Fruit fly (Drosophila melanogaster) whole organism, embryonic: ENCODE data around the gene Caper.

ENCODE experiments used
- Atf3 ChIP-seq: fragments of 200-800 bp; sonication (Bioruptor generic); optimal IDR thresholded peaks from 3 replicates; lab custom pipeline; 2016; ENCODE audit warnings: missing biosample characterization, missing genetic modification characterization
- BtbVII ChIP-seq: fragments of 200-800 bp; sonication (Bioruptor generic); optimal IDR thresholded peaks from 3 replicates; lab custom pipeline; 2017; ENCODE audit warnings: missing biosample characterization, mild to moderate bottlenecking, missing genetic modification characterization
- CG10543 ChIP-seq: fragments of 200-800 bp; sonication (Bioruptor generic); optimal IDR thresholded peaks from 3 replicates; lab custom pipeline; 2017; ENCODE audit warnings: missing biosample characterization, mild to moderate bottlenecking, missing genetic modification characterization, moderate library complexity
- CG11504 ChIP-seq: fragments of 200-800 bp; sonication (Bioruptor generic); optimal IDR thresholded peaks from 3 replicates; lab custom pipeline; 2019; ENCODE audit warnings: missing biosample characterization, mild to moderate bottlenecking, missing genetic modification characterization, moderate library complexity
- CG1233 ChIP-seq: fragments of 200-800 bp; sonication (Bioruptor generic); optimal IDR thresholded peaks from 4 replicates; lab custom pipeline; 2018; ENCODE audit warnings: missing biosample characterization, mild to moderate bottlenecking, missing genetic modification characterization
- CG13296 ChIP-seq: fragments of 200-800 bp; sonication (Bioruptor generic); optimal IDR thresholded peaks from 3 replicates; lab custom pipeline; 2018; ENCODE audit warnings: missing biosample characterization, mild to moderate bottlenecking, missing genetic modification characterization
- CG14050 ChIP-seq: fragments of 200-800 bp; sonication (Bioruptor generic); IDR thresholded peaks from 3 replicates; pipeline ENCODE4 v1.3.6; 2022; ENCODE audit warnings: missing biosample characterization, missing genetic modification characterization
- CG18262 ChIP-seq: fragments of 200-800 bp; optimal IDR thresholded peaks from 3 replicates; lab custom pipeline; 2019; ENCODE audit warnings: missing biosample characterization, mild to moderate bottlenecking, missing genetic modification characterization, moderate library complexity
- CG2199 ChIP-seq: fragments of 200-800 bp; sonication (Bioruptor generic); IDR thresholded peaks from 3 replicates; pipeline ENCODE4 v1.3.6; 2022; ENCODE audit warnings: missing biosample characterization, missing genetic modification characterization
- CG3065 ChIP-seq: fragments of 200-800 bp; sonication (Bioruptor generic); optimal IDR thresholded peaks from 2 replicates; lab custom pipeline; 2016; ENCODE audit warnings: missing biosample characterization, missing genetic modification characterization
- CG42726 ChIP-seq: fragments of 200-800 bp; sonication (Bioruptor generic); IDR thresholded peaks from 2 replicates; pipeline ENCODE4 v1.3.6; 2022; ENCODE audit warnings: missing biosample characterization, missing genetic modification characterization; ENCODE audit not compliant: partially characterized antibody
- CG4424 ChIP-seq: fragments of 200-800 bp; sonication (Bioruptor generic); optimal IDR thresholded peaks from 3 replicates; lab custom pipeline; 2016; ENCODE audit warnings: missing biosample characterization, missing genetic modification characterization
- CG4730 ChIP-seq: fragments of 200-800 bp; sonication (Bioruptor generic); IDR thresholded peaks from 2 replicates; pipeline ENCODE4 v1.3.6; 2022; ENCODE audit warnings: missing biosample characterization, missing genetic modification characterization
- CG5953 ChIP-seq: fragments of 200-800 bp; sonication (Bioruptor generic); IDR thresholded peaks from 2 replicates; pipeline ENCODE4 v1.3.6; 2022; ENCODE audit warnings: missing biosample characterization, missing genetic modification characterization
- CG6689 ChIP-seq: fragments of 200-800 bp; sonication (Bioruptor generic); IDR thresholded peaks from 2 replicates; pipeline ENCODE4 v1.3.6; 2022; ENCODE audit warnings: missing biosample characterization, missing genetic modification characterization
- CG8359 ChIP-seq: fragments of 200-800 bp; sonication (Bioruptor generic); optimal IDR thresholded peaks from 2 replicates; lab custom pipeline; 2017; ENCODE audit warnings: missing biosample characterization, mild to moderate bottlenecking, missing genetic modification characterization, borderline replicate concordance
- CG8944 ChIP-seq: fragments of 200-800 bp; sonication (Bioruptor generic); optimal IDR thresholded peaks from 3 replicates; lab custom pipeline; 2016; ENCODE audit warnings: missing biosample characterization, missing genetic modification characterization
- D ChIP-seq, 2 experiments: fragments of 200-800 bp in 1 of 2; fragments of >200 bp in 1 of 2; sonication (Bioruptor generic) in 1 of 2; optimal IDR thresholded peaks; 2 replicates in 1 of 2; 3 replicates in 1 of 2; lab custom pipeline; 2017; ENCODE audit warnings: mild to moderate bottlenecking in 1 of 2, missing biosample characterization in 1 of 2, missing genetic modification characterization in 1 of 2, missing genetic modification reagents in 1 of 2
- Dfd ChIP-seq, 2 experiments: fragments of >200 bp; optimal IDR thresholded peaks; 2 replicates each; lab custom pipeline; 2017; ENCODE audit warnings: missing biosample characterization in 2 of 2, missing genetic modification characterization in 2 of 2
- E2f2 ChIP-seq: fragments of 200-800 bp; sonication (Bioruptor generic); IDR thresholded peaks from 2 replicates; pipeline ENCODE4 v1.3.6; 2022; ENCODE audit warnings: missing biosample characterization, missing genetic modification characterization
- Ets97D ChIP-seq: fragments of 200-800 bp; sonication (Bioruptor generic); optimal IDR thresholded peaks from 3 replicates; lab custom pipeline; 2016; ENCODE audit warnings: missing biosample characterization, missing genetic modification characterization
- Gug ChIP-seq: fragments of 200-800 bp; sonication (Bioruptor generic); IDR thresholded peaks from 4 replicates; pipeline ENCODE4 v1.3.6; 2022; ENCODE audit warnings: missing biosample characterization, missing genetic modification characterization
- Hmr ChIP-seq: fragments of 200-800 bp; sonication (Bioruptor generic); optimal IDR thresholded peaks from 3 replicates; lab custom pipeline; 2017; ENCODE audit warnings: mild to moderate bottlenecking, missing biosample characterization, missing genetic modification reagents, missing genetic modification characterization
- Hr3 ChIP-seq: fragments of 200-800 bp; sonication (Bioruptor generic); optimal IDR thresholded peaks from 3 replicates; lab custom pipeline; 2016; ENCODE audit warnings: missing biosample characterization, missing genetic modification characterization
- Lim3 ChIP-seq: fragments of 200-800 bp; sonication (Bioruptor generic); IDR thresholded peaks from 2 replicates; pipeline ENCODE4 v1.3.6; 2022; ENCODE audit warnings: missing biosample characterization, missing genetic modification characterization
- MBD-R2 ChIP-seq: fragments of 200-800 bp; sonication (Bioruptor generic); IDR thresholded peaks from 2 replicates; pipeline ENCODE4 v1.3.6; 2022; ENCODE audit warnings: missing biosample characterization, missing genetic modification characterization
- Rfx ChIP-seq: fragments of 200-800 bp; sonication (Bioruptor generic); IDR thresholded peaks from 2 replicates; pipeline ENCODE4 v1.3.6; 2022; ENCODE audit warnings: missing biosample characterization, missing genetic modification characterization
- Stat92E ChIP-seq, 3 experiments: fragments of >200 bp in 2 of 3; fragments of 200-800 bp in 1 of 3; sonication (Bioruptor generic) in 1 of 3; optimal IDR thresholded peaks; 2 replicates each; lab custom pipeline; 2017 to 2019; ENCODE audit warnings: missing biosample characterization in 3 of 3, missing genetic modification characterization in 3 of 3, mild to moderate bottlenecking in 1 of 3, moderate library complexity in 1 of 3
- Trl ChIP-seq, 3 experiments: fragments of >200 bp in 2 of 3; fragments of 200-800 bp in 1 of 3; sonication (Bioruptor generic) in 1 of 3; optimal IDR thresholded peaks; 2 replicates in 1 of 3; 3 replicates in 2 of 3; lab custom pipeline; 2016 to 2017; ENCODE audit warnings: missing biosample characterization in 1 of 3, missing genetic modification characterization in 1 of 3
- Vsx1 ChIP-seq: fragments of 200-800 bp; sonication (Bioruptor generic); optimal IDR thresholded peaks from 2 replicates; lab custom pipeline; 2017; ENCODE audit warnings: missing biosample characterization, mild to moderate bottlenecking, missing genetic modification characterization, missing genetic modification reagents
- bcd ChIP-seq: fragments of 200-800 bp; sonication (Bioruptor generic); optimal IDR thresholded peaks from 2 replicates; lab custom pipeline; 2017; ENCODE audit warnings: missing biosample characterization, mild to moderate bottlenecking, missing genetic modification characterization
- btn ChIP-seq: fragments of 200-800 bp; sonication (Bioruptor generic); optimal IDR thresholded peaks from 2 replicates; lab custom pipeline; 2016; ENCODE audit warnings: missing biosample characterization, missing genetic modification characterization
- cwo ChIP-seq: fragments of 200-800 bp; sonication (Bioruptor generic); optimal IDR thresholded peaks from 3 replicates; lab custom pipeline; 2017; ENCODE audit warnings: missing biosample characterization, missing genetic modification characterization, mild to moderate bottlenecking, moderate library complexity, missing genetic modification reagents
- dm ChIP-seq: fragments of 200-800 bp; sonication (Bioruptor generic); optimal IDR thresholded peaks from 3 replicates; lab custom pipeline; 2016; ENCODE audit warnings: missing biosample characterization, missing genetic modification characterization
- dpn ChIP-seq, 2 experiments: fragments of 200-800 bp; sonication (Bioruptor generic); optimal IDR thresholded peaks; 3 replicates each; lab custom pipeline; 2016; ENCODE audit warnings: missing biosample characterization in 2 of 2, missing genetic modification characterization in 2 of 2
- en ChIP-seq: fragments of 200-800 bp; sonication (Bioruptor generic); optimal IDR thresholded peaks from 2 replicates; lab custom pipeline; 2016; ENCODE audit warnings: missing biosample characterization, missing genetic modification characterization
- gcm ChIP-seq: fragments of 200-800 bp; sonication (Bioruptor generic); optimal IDR thresholded peaks from 2 replicates; lab custom pipeline; 2019; ENCODE audit warnings: missing biosample characterization, mild to moderate bottlenecking, missing genetic modification characterization, moderate library complexity
- gro ChIP-seq: fragments of 200-800 bp; sonication (Bioruptor generic); optimal IDR thresholded peaks from 2 replicates; lab custom pipeline; 2016; ENCODE audit warnings: missing biosample characterization, missing genetic modification characterization
- hkb ChIP-seq, 2 experiments: fragments of 200-800 bp in 1 of 2; fragments of >200 bp in 1 of 2; sonication (Bioruptor generic) in 1 of 2; IDR thresholded peaks in 1 of 2; optimal IDR thresholded peaks in 1 of 2; 2 replicates each; pipeline versions ENCODE4 v1.3.6 to Lab custom; 2017 to 2022; ENCODE audit warnings: missing biosample characterization in 1 of 2, missing genetic modification characterization in 1 of 2
- kni ChIP-seq: fragments of 200-800 bp; sonication (Bioruptor generic); optimal IDR thresholded peaks from 3 replicates; lab custom pipeline; 2017; ENCODE audit warnings: mild to moderate bottlenecking, missing biosample characterization, missing genetic modification reagents, missing genetic modification characterization
- lmd ChIP-seq: fragments of 200-800 bp; sonication (Bioruptor generic); IDR thresholded peaks from 2 replicates; pipeline ENCODE4 v1.3.6; 2022; ENCODE audit warnings: missing biosample characterization, missing genetic modification characterization
- org-1 ChIP-seq: fragments of 200-800 bp; sonication (Bioruptor generic); optimal IDR thresholded peaks from 2 replicates; lab custom pipeline; 2017; ENCODE audit warnings: missing biosample characterization, missing genetic modification characterization
- pnt ChIP-seq: fragments of 200-800 bp; sonication (Bioruptor generic); optimal IDR thresholded peaks from 3 replicates; lab custom pipeline; 2016; ENCODE audit warnings: missing biosample characterization, missing genetic modification characterization
- pros ChIP-seq: fragments of 200-800 bp; sonication (Bioruptor generic); optimal IDR thresholded peaks from 3 replicates; lab custom pipeline; 2019; ENCODE audit warnings: missing biosample characterization, mild to moderate bottlenecking, missing genetic modification characterization, moderate library complexity
- seq ChIP-seq: fragments of 200-800 bp; sonication (Bioruptor generic); IDR thresholded peaks from 2 replicates; pipeline ENCODE4 v1.3.6; 2022; ENCODE audit warnings: missing biosample characterization, missing genetic modification characterization
- tll ChIP-seq, 2 experiments: fragments of 200-800 bp in 1 of 2; fragments of >200 bp in 1 of 2; sonication (Bioruptor generic) in 1 of 2; optimal IDR thresholded peaks; 2 replicates each; lab custom pipeline; 2017 to 2019; ENCODE audit warnings: missing biosample characterization in 2 of 2, missing genetic modification characterization in 2 of 2, mild to moderate bottlenecking in 1 of 2, moderate library complexity in 1 of 2
- vfl ChIP-seq: fragments of 200-800 bp; sonication (Bioruptor generic); optimal IDR thresholded peaks from 2 replicates; lab custom pipeline; 2016; ENCODE audit warnings: missing biosample characterization, missing genetic modification characterization
- zfh1 ChIP-seq: fragments of 200-800 bp; sonication (Bioruptor generic); IDR thresholded peaks from 3 replicates; pipeline ENCODE4 v1.3.6; 2022; ENCODE audit warnings: missing biosample characterization, missing genetic modification characterization

Caper gene

dm6 chr2L:7023614-7024259 is 8.8 kb upstream of the Caper start, which contains the start of gene Gart (continued):
- no peak for TF ChIP-seq D (optimal IDR thresholded peaks at IDR 0.05; lab: Kevin White, UChicago)
- TF ChIP-seq D (GFP tag; optimal IDR thresholded peaks at IDR 0.05; lab: Kevin White, UChicago): peak; percentile 23
- TF ChIP-seq CG10543: peak; percentile 75
- TF ChIP-seq pros: no peak
- TF ChIP-seq CG14050 (GFP tag; lab: Robert Waterston, UW): peak; percentile 52; the same call in 1 of the 3 replicates
- peak; percentile 8 for TF ChIP-seq CG18262 (tag; lab: Kevin White, UChicago)
- TF ChIP-seq Lim3 (GFP tag; lab: Robert Waterston, UW): no peak
- TF ChIP-seq vfl: peak; percentile 47
- TF ChIP-seq Hmr (GFP tag; lab: Kevin White, UChicago): peak; percentile 76
- peak; percentile 57 for TF ChIP-seq MBD-R2 (GFP tag; lab: Robert Waterston, UW)
- peak; percentile 61 for TF ChIP-seq btn (GFP tag; lab: Kevin White, UChicago)
- TF ChIP-seq CG8944 (GFP tag; lab: Kevin White, UChicago): peak; percentile 74
- TF ChIP-seq CG5953 (GFP tag; lab: Robert Waterston, UW): peak; percentile 48; the same call in 1 of the 2 replicates
- peak; percentile 73 for TF ChIP-seq dm (GFP tag; lab: Kevin White, UChicago)
- TF ChIP-seq Atf3 (GFP tag; lab: Kevin White, UChicago): peak; percentile 61
- TF ChIP-seq gcm (GFP tag; lab: Kevin White, UChicago): peak; percentile 52
- TF ChIP-seq Trl (optimal IDR thresholded peaks at IDR 0.05; lab: Kevin White, UChicago): no peak
- TF ChIP-seq Trl (GFP tag; optimal IDR thresholded peaks at IDR 0.05; lab: Kevin White, UChicago): peak; percentile 69
- TF ChIP-seq Rfx (GFP tag; lab: Robert Waterston, UW): peak; percentile 84
- peak in 1 of 2 experiments; percentile 4 for TF ChIP-seq tll (GFP tag; optimal IDR thresholded peaks at IDR 0.05; lab: Kevin White, UChicago)
- no peak for TF ChIP-seq CG4424 (GFP tag; lab: Kevin White, UChicago)
- TF ChIP-seq E2f2: no peak
- TF ChIP-seq en (GFP tag; lab: Kevin White, UChicago): no peak
- TF ChIP-seq kni: no peak
- no peak for TF ChIP-seq CG2199 (GFP tag; lab: Robert Waterston, UW)
- no peak for TF ChIP-seq CG11504 (tag; lab: Kevin White, UChicago)
- TF ChIP-seq BtbVII (GFP tag; lab: Kevin White, UChicago): peak; percentile 14
- no peak; the same call in none of the 2 replicates for TF ChIP-seq lmd
- TF ChIP-seq Hr3 (GFP tag; lab: Kevin White, UChicago): peak; percentile 55
- TF ChIP-seq Stat92E (GFP tag; optimal IDR thresholded peaks at IDR 0.05; lab: Kevin White, UChicago): no peak
- TF ChIP-seq pnt (GFP tag; lab: Kevin White, UChicago): peak; percentile 55
- no peak for TF ChIP-seq CG13296 (GFP tag; lab: Kevin White, UChicago)
- TF ChIP-seq bcd (GFP tag; lab: Kevin White, UChicago): peak; percentile 46
- peak; percentile 46 for TF ChIP-seq Vsx1 (GFP tag; lab: Kevin White, UChicago)
- no peak for TF ChIP-seq Dfd (GFP tag; optimal IDR thresholded peaks at IDR 0.05; lab: Kevin White, UChicago)
- TF ChIP-seq zfh1 (GFP tag; lab: Robert Waterston, UW): peak; percentile 68; the same call in 2 of the 3 replicates
- TF ChIP-seq CG6689 (GFP tag; lab: Robert Waterston, UW): no peak
- TF ChIP-seq hkb (optimal IDR thresholded peaks at IDR 0.05; lab: Kevin White, UChicago): no peak
- peak; percentile 60; the same call in 1 of the 2 replicates for TF ChIP-seq hkb (GFP tag; IDR thresholded peaks at IDR 0.05; lab: Robert Waterston, UW)
- TF ChIP-seq seq (GFP tag; lab: Robert Waterston, UW): peak; percentile 53; the same call in 1 of the 2 replicates
- peak; percentile 76 for TF ChIP-seq org-1 (GFP tag; lab: Kevin White, UChicago)
- TF ChIP-seq CG42726 (GFP tag; lab: Robert Waterston, UW): no peak
- TF ChIP-seq Ets97D (GFP tag; lab: Kevin White, UChicago): peak; percentile 18
- TF ChIP-seq gro: peak; percentile 18
- TF ChIP-seq CG3065 (GFP tag; lab: Kevin White, UChicago): no peak
- peak; percentile 98 for TF ChIP-seq cwo (GFP tag; lab: Kevin White, UChicago)
- no peak for TF ChIP-seq CG1233
- TF ChIP-seq Gug (GFP tag; lab: Robert Waterston, UW): no peak
- no peak for TF ChIP-seq CG4730 (GFP tag; lab: Robert Waterston, UW)
- peak; percentile 72 to 73 for TF ChIP-seq dpn (GFP tag; optimal IDR thresholded peaks at IDR 0.05; lab: Kevin White, UChicago)
- TF ChIP-seq CG8359 (GFP tag; lab: Kevin White, UChicago): no peak
